Worm (Caenorhabditis elegans) whole organism, young adult: ENCODE data around the gene elt-2.

Experiments used
- B0336.3 ChIP-seq: fragments of 200-800 bp; sonication (Bioruptor generic); IDR thresholded peaks from 2 replicates; pipeline ENCODE4 v1.3.6; 2022; ENCODE audit warnings: missing genetic modification characterization, missing compliant biosample characterization
- C06A6.2 ChIP-seq: fragments of 200-800 bp; sonication (Bioruptor generic); conservative IDR thresholded peaks from 2 replicates; pipeline ENCODE4 v1.3.6; 2022; ENCODE audit warnings: missing genetic modification characterization, missing compliant biosample characterization
- F49E8.2 ChIP-seq: sonication (generic microtip); optimal IDR thresholded peaks from 3 replicates; lab custom pipeline; 2017; ENCODE audit warnings: missing genetic modification characterization, mild to moderate bottlenecking, missing compliant biosample characterization, antibody characterized with exemption, moderate library complexity; ENCODE audit not compliant: insufficient read depth
- F52B5.7 ChIP-seq: sonication (generic microtip); optimal IDR thresholded peaks from 2 replicates; lab custom pipeline; 2016; ENCODE audit warnings: mild to moderate bottlenecking, missing genetic modification characterization, missing compliant biosample characterization
- ama-1 ChIP-seq, 3 experiments: fragments of 150-350 bp in 1 of 3; sonication (generic microtip) in 2 of 3; optimal IDR thresholded peaks; 2 replicates each; lab custom pipeline; 2014 to 2018; ENCODE audit warnings: missing biosample characterization in 2 of 3, missing genetic modification characterization in 2 of 3, missing genetic modification reagents in 2 of 3
- egl-44 ChIP-seq: fragments of 200-800 bp; sonication (Bioruptor generic); IDR thresholded peaks from 2 replicates; pipeline ENCODE4 v1.3.6; 2022; ENCODE audit warnings: missing genetic modification reagents, missing genetic modification characterization, missing compliant biosample characterization
- gei-17 ChIP-seq: fragments of 200-800 bp; sonication (Bioruptor generic); optimal IDR thresholded peaks from 2 replicates; lab custom pipeline; 2018; ENCODE audit warnings: mild to moderate bottlenecking, missing genetic modification characterization, missing compliant biosample characterization
- pha-4 ChIP-seq: fragments of 150-350 bp; sonication (generic microtip); optimal IDR thresholded peaks from 2 replicates; lab custom pipeline; 2014; ENCODE audit warnings: missing biosample characterization, missing genetic modification reagents, missing genetic modification characterization
- rpc-1 ChIP-seq, 2 experiments: fragments of 150-350 bp in 1 of 2; sonication (generic microtip) in 1 of 2; optimal IDR thresholded peaks; 2 replicates each; lab custom pipeline; 2014 to 2018; ENCODE audit warnings: missing biosample characterization in 1 of 2, missing genetic modification characterization in 1 of 2, missing genetic modification reagents in 1 of 2, missing genotype in 1 of 2
- zim-3 ChIP-seq: sonication (generic microtip); optimal IDR thresholded peaks from 2 replicates; lab custom pipeline; 2017; ENCODE audit warnings: mild to moderate bottlenecking, missing genetic modification characterization, moderate library complexity, missing compliant biosample characterization

ce11 chrX:10476573-10476972, 4.5 kb upstream of the elt-2 start, which contains the start of gene C39B10.7:
- TF ChIP-seq F49E8.2 (tag; lab: Kevin White, UChicago) (no peak), F52B5.7 (tag; lab: Kevin White, UChicago) (no peak), pha-4 (tag; lab: Kevin White, UChicago) (no peak), gei-17 (no peak), egl-44 (no peak), C06A6.2 (GFP tag; lab: Robert Waterston, UW) (no peak), B0336.3 (GFP tag; lab: Robert Waterston, UW) (no peak), rpc-1 (optimal IDR thresholded peaks at IDR 0.05; lab: Kevin White, UChicago) (no peak), rpc-1 (tag; optimal IDR thresholded peaks at IDR 0.05; lab: Kevin White, UChicago) (no peak), zim-3 (tag; lab: Kevin White, UChicago) (no peak), ama-1 (optimal IDR thresholded peaks at IDR 0.05; lab: Kevin White, UChicago) (no peak), ama-1 (GFP tag; optimal IDR thresholded peaks at IDR 0.05; lab: Kevin White, UChicago) (no peak)
